Fruit fly (Drosophila melanogaster) whole organism, wandering third instar larva: ENCODE data around the gene Pkd2.

Experiments used
- Abd-B ChIP-seq: fragments of >200 bp; optimal IDR thresholded peaks from 2 replicates; lab custom pipeline; 2017; ENCODE audit warnings: missing biosample characterization, missing genetic modification characterization
- CG32264 ChIP-seq: fragments of 200-800 bp; sonication (Bioruptor generic); optimal IDR thresholded peaks from 2 replicates; lab custom pipeline; 2016; ENCODE audit warnings: missing biosample characterization, missing genetic modification characterization
- CG9705 ChIP-seq: fragments of 200-800 bp; sonication (Bioruptor generic); optimal IDR thresholded peaks from 2 replicates; lab custom pipeline; 2018; ENCODE audit warnings: missing biosample characterization, mild to moderate bottlenecking, missing genetic modification characterization
- CrebA ChIP-seq: fragments of 200-800 bp; sonication (Bioruptor generic); optimal IDR thresholded peaks from 2 replicates; lab custom pipeline; 2016; ENCODE audit warnings: missing biosample characterization, mild to moderate bottlenecking, missing genetic modification characterization, borderline replicate concordance
- Dfd ChIP-seq: fragments of >200 bp; optimal IDR thresholded peaks from 2 replicates; lab custom pipeline; 2017; ENCODE audit warnings: missing biosample characterization, missing genetic modification characterization
- Dif ChIP-seq: fragments of 200-275, 200-300 bp; sonication (Bioruptor generic); optimal IDR thresholded peaks from 2 replicates; lab custom pipeline; 2018; ENCODE audit warnings: missing biosample characterization, missing genetic modification characterization; ENCODE audit not compliant: partially characterized antibody
- GATAd ChIP-seq: sonication (Bioruptor generic); optimal IDR thresholded peaks from 2 replicates; lab custom pipeline; 2016; ENCODE audit warnings: missing biosample characterization, missing genetic modification characterization
- HLH106 ChIP-seq: fragments of 200-800 bp; optimal IDR thresholded peaks from 3 replicates; lab custom pipeline; 2019; ENCODE audit warnings: missing biosample characterization, mild to moderate bottlenecking, missing genetic modification characterization, moderate library complexity
- Hnf4 ChIP-seq: fragments of 200-800 bp; sonication (Bioruptor generic); optimal IDR thresholded peaks from 2 replicates; lab custom pipeline; 2016; ENCODE audit warnings: missing biosample characterization, mild to moderate bottlenecking, missing genetic modification characterization
- Hr78 ChIP-seq: fragments of >200 bp; optimal IDR thresholded peaks from 2 replicates; lab custom pipeline; 2017; ENCODE audit warnings: missing biosample characterization, missing genetic modification characterization
- Hr83 ChIP-seq: fragments of 200-300 bp; sonication (Bioruptor generic); optimal IDR thresholded peaks from 2 replicates; lab custom pipeline; 2016; ENCODE audit warnings: missing biosample characterization, mild to moderate bottlenecking, missing genetic modification characterization, moderate library complexity; ENCODE audit not compliant: poor library complexity, severe bottlenecking
- Jra ChIP-seq: sonication (Bioruptor generic); optimal IDR thresholded peaks from 2 replicates; lab custom pipeline; 2016; ENCODE audit warnings: missing biosample characterization, missing genetic modification characterization
- Mio ChIP-seq: sonication (Bioruptor generic); optimal IDR thresholded peaks from 2 replicates; lab custom pipeline; 2016; ENCODE audit warnings: missing biosample characterization, missing genetic modification characterization
- Myc ChIP-seq: fragments of >200 bp; optimal IDR thresholded peaks from 2 replicates; lab custom pipeline; 2017
- N ChIP-seq: fragments of >200 bp; optimal IDR thresholded peaks from 2 replicates; lab custom pipeline; 2018; ENCODE audit warnings: missing biosample characterization, missing external identifiers, missing genetic modification characterization
- OdsH ChIP-seq: fragments of 200-800 bp; sonication (Bioruptor generic); optimal IDR thresholded peaks from 2 replicates; lab custom pipeline; 2016; ENCODE audit warnings: missing biosample characterization, mild to moderate bottlenecking, missing genetic modification characterization
- Rel ChIP-seq, 2 experiments: fragments of 200-800 bp; sonication (Bioruptor generic) in 1 of 2; optimal IDR thresholded peaks; 2 replicates in 1 of 2; 3 replicates in 1 of 2; lab custom pipeline; 2016 to 2019; ENCODE audit warnings: mild to moderate bottlenecking in 2 of 2, missing biosample characterization in 2 of 2, missing genetic modification characterization in 2 of 2, moderate library complexity in 1 of 2
- Vsx2 ChIP-seq: fragments of 200-300, 225-300 bp; sonication (Bioruptor generic); optimal IDR thresholded peaks from 2 replicates; lab custom pipeline; 2018; ENCODE audit warnings: missing biosample characterization, missing genetic modification characterization; ENCODE audit not compliant: partially characterized antibody
- br ChIP-seq: fragments of 200-800 bp; sonication (Bioruptor generic); optimal IDR thresholded peaks from 2 replicates; lab custom pipeline; 2016; ENCODE audit warnings: missing biosample characterization, missing genetic modification characterization
- brk ChIP-seq: fragments of 200-800 bp; sonication (Bioruptor generic); optimal IDR thresholded peaks from 2 replicates; lab custom pipeline; 2016; ENCODE audit warnings: missing biosample characterization, mild to moderate bottlenecking, missing genetic modification characterization
- dmrt93B ChIP-seq: fragments of 200-800 bp; sonication (Bioruptor generic); optimal IDR thresholded peaks from 2 replicates; lab custom pipeline; 2018; ENCODE audit warnings: missing biosample characterization, mild to moderate bottlenecking, missing genetic modification characterization
- dsf ChIP-seq: sonication (Bioruptor generic); optimal IDR thresholded peaks from 2 replicates; lab custom pipeline; 2016; ENCODE audit warnings: missing biosample characterization, missing genetic modification characterization, borderline replicate concordance
- ey ChIP-seq: fragments of 200-800 bp; sonication (Bioruptor generic); optimal IDR thresholded peaks from 2 replicates; lab custom pipeline; 2016; ENCODE audit warnings: missing biosample characterization, missing genetic modification characterization
- foxo ChIP-seq, 2 experiments: fragments of 200-800 bp; sonication (Bioruptor generic); optimal IDR thresholded peaks; 2 replicates in 1 of 2; 3 replicates in 1 of 2; lab custom pipeline; 2016 to 2017; ENCODE audit warnings: missing biosample characterization in 2 of 2, missing genetic modification characterization in 2 of 2
- fru ChIP-seq: fragments of 200-800 bp; sonication (Bioruptor generic); optimal IDR thresholded peaks from 3 replicates; lab custom pipeline; 2016; ENCODE audit warnings: missing biosample characterization, mild to moderate bottlenecking, missing genetic modification characterization
- h ChIP-seq: fragments of 200-800 bp; sonication (Bioruptor generic); optimal IDR thresholded peaks from 3 replicates; lab custom pipeline; 2016; ENCODE audit warnings: missing biosample characterization, mild to moderate bottlenecking, missing genetic modification characterization
- jim ChIP-seq: fragments of 175-275, 200-325 bp; sonication (Bioruptor generic); optimal IDR thresholded peaks from 2 replicates; lab custom pipeline; 2016; ENCODE audit warnings: missing biosample characterization, mild to moderate bottlenecking, missing genetic modification characterization
- lola ChIP-seq: fragments of >200 bp; optimal IDR thresholded peaks from 2 replicates; lab custom pipeline; 2017; ENCODE audit warnings: missing biosample characterization, missing genetic modification characterization
- pan ChIP-seq: fragments of >200 bp; optimal IDR thresholded peaks from 2 replicates; lab custom pipeline; 2017
- psq ChIP-seq: fragments of 200-800 bp; sonication (Bioruptor generic); optimal IDR thresholded peaks from 3 replicates; lab custom pipeline; 2017; ENCODE audit warnings: missing biosample characterization, mild to moderate bottlenecking, missing genetic modification characterization, moderate library complexity
- sv ChIP-seq: fragments of 200-800 bp; sonication (Bioruptor generic); optimal IDR thresholded peaks from 3 replicates; lab custom pipeline; 2016; ENCODE audit warnings: missing biosample characterization, missing genetic modification characterization
- tai ChIP-seq: sonication (Bioruptor generic); optimal IDR thresholded peaks from 2 replicates; lab custom pipeline; 2016; ENCODE audit warnings: missing biosample characterization, missing genetic modification characterization
- woc ChIP-seq: sonication (Bioruptor generic); optimal IDR thresholded peaks from 2 replicates; lab custom pipeline; 2016; ENCODE audit warnings: missing biosample characterization, mild to moderate bottlenecking, missing genetic modification characterization

Pkd2 gene

DNA sequence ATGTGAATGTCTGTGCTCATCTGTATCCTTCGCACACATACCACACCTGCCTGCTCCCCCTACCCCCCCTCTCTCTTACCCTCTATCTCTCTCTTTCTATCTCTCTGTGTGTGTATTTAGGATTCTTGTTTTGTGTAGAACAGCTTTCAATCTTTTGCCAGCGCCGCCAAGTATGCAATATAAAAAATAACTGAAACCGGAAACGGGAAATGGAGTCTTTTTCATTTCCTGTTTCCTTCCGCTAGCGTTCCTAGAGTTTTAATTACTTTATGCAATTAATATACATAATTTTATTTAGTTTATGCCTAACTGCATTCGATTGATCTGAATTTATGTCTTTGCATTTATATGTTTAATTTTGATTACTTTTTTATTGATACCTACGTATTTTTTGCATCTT lies 5.7 kb upstream of the Pkd2 start:
- TF ChIP-seq foxo (GFP tag; optimal IDR thresholded peaks at IDR 0.05; lab: Kevin White, UChicago) = no peak
- no peak for TF ChIP-seq brk (GFP tag; lab: Kevin White, UChicago)
- TF ChIP-seq CG9705 (GFP tag; lab: Kevin White, UChicago) = no peak
- no peak for TF ChIP-seq h
- no peak for TF ChIP-seq N (GFP tag; lab: Kevin White, UChicago)
- TF ChIP-seq lola (GFP tag; lab: Kevin White, UChicago) = no peak
- no peak for TF ChIP-seq HLH106 (tag; lab: Kevin White, UChicago)
- no peak for TF ChIP-seq GATAd (GFP tag; lab: Kevin White, UChicago)
- TF ChIP-seq Hr78 = no peak
- no peak for TF ChIP-seq CrebA (GFP tag; lab: Kevin White, UChicago)
- no peak for TF ChIP-seq Hr83 (GFP tag; lab: Kevin White, UChicago)
- no peak for TF ChIP-seq jim (GFP tag; lab: Kevin White, UChicago)
- TF ChIP-seq br (GFP tag; lab: Kevin White, UChicago) = no peak
- no peak for TF ChIP-seq dsf (GFP tag; lab: Kevin White, UChicago)

DNA sequence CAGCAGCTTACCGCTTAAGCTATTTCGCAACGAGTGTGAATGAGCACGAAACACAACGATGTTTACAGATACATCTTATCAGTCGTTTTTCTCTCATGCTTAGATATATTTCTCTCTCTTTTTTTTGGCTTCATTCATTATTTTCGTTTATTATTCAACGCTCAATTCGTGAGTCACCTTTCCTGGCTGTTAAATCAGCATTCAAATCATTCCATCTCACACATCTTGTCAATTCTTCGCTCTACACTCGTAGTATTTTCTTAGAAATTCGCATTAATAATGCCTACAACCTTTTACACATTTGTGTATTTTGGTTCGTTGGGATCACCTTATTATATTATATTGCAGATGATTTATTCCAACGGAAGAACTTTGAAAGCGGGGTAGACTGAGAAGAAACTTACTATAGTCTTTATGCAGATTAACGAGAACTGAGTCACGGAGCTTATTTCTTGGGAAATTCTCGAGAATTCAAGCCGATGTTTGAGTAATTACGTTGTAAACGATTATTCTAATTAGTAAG lies 6.5 kb downstream of the Pkd2 start:
- TF ChIP-seq lola (GFP tag; lab: Kevin White, UChicago) = no peak
- TF ChIP-seq HLH106 (tag; lab: Kevin White, UChicago) = no peak
- TF ChIP-seq Mio (GFP tag; lab: Kevin White, UChicago) = no peak
- TF ChIP-seq Dif (GFP tag; lab: Kevin White, UChicago) = no peak
- no peak for TF ChIP-seq Hr83 (GFP tag; lab: Kevin White, UChicago)
- TF ChIP-seq Jra = no peak
- no peak for TF ChIP-seq Rel (GFP tag; optimal IDR thresholded peaks at IDR 0.05; lab: Kevin White, UChicago)
- no peak for TF ChIP-seq Rel (tag; optimal IDR thresholded peaks at IDR 0.05; lab: Kevin White, UChicago)
- TF ChIP-seq sv (GFP tag; lab: Kevin White, UChicago) = no peak
- no peak for TF ChIP-seq br (GFP tag; lab: Kevin White, UChicago)
- no peak for TF ChIP-seq Vsx2 (GFP tag; lab: Kevin White, UChicago)
- no peak for TF ChIP-seq h
- TF ChIP-seq dsf (GFP tag; lab: Kevin White, UChicago) = no peak
- no peak for TF ChIP-seq CG32264 (GFP tag; lab: Kevin White, UChicago)
- no peak for TF ChIP-seq Dfd
- no peak for TF ChIP-seq jim (GFP tag; lab: Kevin White, UChicago)
- TF ChIP-seq psq = no peak
- TF ChIP-seq Abd-B (GFP tag; lab: Kevin White, UChicago) = no peak
- no peak for TF ChIP-seq foxo (GFP tag; optimal IDR thresholded peaks at IDR 0.05; lab: Kevin White, UChicago)

- TF ChIP-seq ey (GFP tag; lab: Kevin White, UChicago) (no peak), OdsH (GFP tag; lab: Kevin White, UChicago) (no peak), Mio (GFP tag; lab: Kevin White, UChicago) (no peak), CG32264 (GFP tag; lab: Kevin White, UChicago) (no peak), tai (GFP tag; lab: Kevin White, UChicago) (no peak), br (GFP tag; lab: Kevin White, UChicago) (no peak), foxo (GFP tag; optimal IDR thresholded peaks at IDR 0.05; lab: Kevin White, UChicago) (no peak), woc (GFP tag; lab: Kevin White, UChicago) (no peak), Jra (no peak), Hnf4 (GFP tag; lab: Kevin White, UChicago) (no peak), Hr78 (no peak)
Observed at dm6 chr2L:12410679-12411078, 12.6 kb downstream of the Pkd2 start.

dm6 chr2L:12413899-12414298 lies 15.8 kb downstream of the Pkd2 start:
- TF ChIP-seq Hr83 (GFP tag; lab: Kevin White, UChicago) (no peak), Myc (lab: Kevin White, UChicago) (no peak), Abd-B (GFP tag; lab: Kevin White, UChicago) (no peak), pan (lab: Kevin White, UChicago) (no peak), CrebA (GFP tag; lab: Kevin White, UChicago) (no peak), jim (GFP tag; lab: Kevin White, UChicago) (no peak), HLH106 (tag; lab: Kevin White, UChicago) (no peak), ey (GFP tag; lab: Kevin White, UChicago) (no peak), Mio (GFP tag; lab: Kevin White, UChicago) (no peak), foxo (GFP tag; optimal IDR thresholded peaks at IDR 0.05; lab: Kevin White, UChicago) (no peak), sv (GFP tag; lab: Kevin White, UChicago) (no peak), brk (GFP tag; lab: Kevin White, UChicago) (no peak), dmrt93B (GFP tag; lab: Kevin White, UChicago) (no peak), N (GFP tag; lab: Kevin White, UChicago) (no peak), fru (no peak)
